Fruit fly (Drosophila melanogaster): ENCODE data around the gene CG15484.

CG15484 gene

dm6 chr2L:12721794-12722315 is 14.3 kb upstream of the CG15484 start, which contains the start of gene Pih1D1 (continued):
- TF ChIP-seq Dip3 (GFP tag; optimal IDR thresholded peaks at IDR 0.05) (peak; percentile 94), CG13123 (GFP tag; optimal IDR thresholded peaks at IDR 0.05) (peak; percentile 89), ro (GFP tag; IDR thresholded peaks at IDR 0.05) (peak; percentile 91), sens (GFP tag) (peak; percentile 99), seq (GFP tag; IDR thresholded peaks at IDR 0.05) (peak; percentile 90), fd96Cb (tag; optimal IDR thresholded peaks at IDR 0.05) (peak; percentile 95), kni (GFP tag; optimal IDR thresholded peaks at IDR 0.05) (peak; percentile 72), CG13624 (GFP tag; optimal IDR thresholded peaks at IDR 0.05) (peak; percentile 91), CG8924 (tag; optimal IDR thresholded peaks at IDR 0.05) (peak; percentile 95), da (GFP tag; optimal IDR thresholded peaks at IDR 0.05) (peak; percentile 80), Atf6 (GFP tag; IDR thresholded peaks at IDR 0.05) (peak; percentile 95), Oaz (GFP tag; IDR thresholded peaks at IDR 0.05) (peak; percentile 95), D (optimal IDR thresholded peaks at IDR 0.05) (no peak), D (GFP tag; optimal IDR thresholded peaks at IDR 0.05) (peak; percentile 92), chif (GFP tag; optimal IDR thresholded peaks at IDR 0.05) (peak; percentile 85 to 95), hbn (GFP tag; IDR thresholded peaks at IDR 0.05; ENCODE audit: partially characterized antibody) (no peak), Ptx1 (GFP tag; IDR thresholded peaks at IDR 0.05) (peak; percentile 97), NfI (GFP tag; optimal IDR thresholded peaks at IDR 0.05) (peak; percentile 94), ac (GFP tag; optimal IDR thresholded peaks at IDR 0.05) (peak; percentile 7), CG9932 (GFP tag; IDR thresholded peaks at IDR 0.05) (peak; percentile 97), CG14710 (tag; optimal IDR thresholded peaks at IDR 0.05) (peak; percentile 97), CG16779 (GFP tag; IDR thresholded peaks at IDR 0.05) (peak; percentile 72), CG12236 (GFP tag; optimal IDR thresholded peaks at IDR 0.05) (peak; percentile 85), CG11398 (GFP tag; optimal IDR thresholded peaks at IDR 0.05) (peak; percentile 80), CG9876 (GFP tag; optimal IDR thresholded peaks at IDR 0.05) (peak; percentile 88), Scr (GFP tag; IDR thresholded peaks at IDR 0.05; ENCODE audit: partially characterized antibody) (no peak), pnt (GFP tag; optimal IDR thresholded peaks at IDR 0.05) (peak; percentile 93), ap (GFP tag; IDR thresholded peaks at IDR 0.05) (peak; percentile 91), Nf-YA (GFP tag; IDR thresholded peaks at IDR 0.05) (peak; percentile 80), gsb (GFP tag; IDR thresholded peaks at IDR 0.05) (peak; percentile 76), row (GFP tag; IDR thresholded peaks at IDR 0.05) (peak; percentile 96), CG10366 (GFP tag; IDR thresholded peaks at IDR 0.05) (peak; percentile 97), CG14860 (GFP tag; IDR thresholded peaks at IDR 0.05; ENCODE audit: partially characterized antibody) (no peak), CG2199 (GFP tag; IDR thresholded peaks at IDR 0.05) (peak; percentile 85), esg (GFP tag; conservative IDR thresholded peaks at IDR 0.05) (peak; percentile 97), CG34224 (GFP tag; IDR thresholded peaks at IDR 0.05; ENCODE audit: partially characterized antibody) (no peak), Sry-δ (GFP tag; optimal IDR thresholded peaks at IDR 0.05) (peak; percentile 55), ken (GFP tag; IDR thresholded peaks at IDR 0.05) (peak; percentile 89), en (GFP tag; optimal IDR thresholded peaks at IDR 0.05) (peak; percentile 46), Mrtf (GFP tag; IDR thresholded peaks at IDR 0.05) (peak; percentile 93), sisA (GFP tag; IDR thresholded peaks at IDR 0.05) (peak; percentile 94), crp (GFP tag; optimal IDR thresholded peaks at IDR 0.05) (peak; percentile 36 to 84), twi (tag; optimal IDR thresholded peaks at IDR 0.05) (peak; percentile 93), abd-A (tag; optimal IDR thresholded peaks at IDR 0.05) (no peak), prd (optimal IDR thresholded peaks at IDR 0.05) (no peak), prd (GFP tag; IDR thresholded peaks at IDR 0.05) (peak; percentile 97), br (optimal IDR thresholded peaks at IDR 0.05) (no peak), nmo (GFP tag; optimal IDR thresholded peaks at IDR 0.05) (peak; percentile 99), Vsx1 (GFP tag; optimal IDR thresholded peaks at IDR 0.05) (no peak), dan (GFP tag; IDR thresholded peaks at IDR 0.05) (peak; percentile 88), Drgx (GFP tag; IDR thresholded peaks at IDR 0.05) (peak; percentile 92), cg (GFP tag; optimal IDR thresholded peaks at IDR 0.05) (peak; percentile 6)

All from whole organism, embryonic.